Worm (Caenorhabditis elegans) whole organism, L4/young adult: ENCODE results near the gene npax-4.

Source experiments
- W03F9.2 ChIP-seq: fragments of 150-350 bp; optimal IDR thresholded peaks from 2 replicates; lab custom pipeline; 2014; ENCODE audit warnings: missing biosample characterization, missing genetic modification characterization
- dao-5 ChIP-seq: sonication (generic microtip); optimal IDR thresholded peaks from 2 replicates; lab custom pipeline; 2016; ENCODE audit warnings: missing genotype, missing genetic modification characterization, moderate library complexity, missing compliant biosample characterization
- him-1 ChIP-seq: sonication (generic microtip); optimal IDR thresholded peaks from 2 replicates; lab custom pipeline; 2016; ENCODE audit warnings: missing genotype, missing genetic modification reagents, missing genetic modification characterization, missing compliant biosample characterization

DNA sequence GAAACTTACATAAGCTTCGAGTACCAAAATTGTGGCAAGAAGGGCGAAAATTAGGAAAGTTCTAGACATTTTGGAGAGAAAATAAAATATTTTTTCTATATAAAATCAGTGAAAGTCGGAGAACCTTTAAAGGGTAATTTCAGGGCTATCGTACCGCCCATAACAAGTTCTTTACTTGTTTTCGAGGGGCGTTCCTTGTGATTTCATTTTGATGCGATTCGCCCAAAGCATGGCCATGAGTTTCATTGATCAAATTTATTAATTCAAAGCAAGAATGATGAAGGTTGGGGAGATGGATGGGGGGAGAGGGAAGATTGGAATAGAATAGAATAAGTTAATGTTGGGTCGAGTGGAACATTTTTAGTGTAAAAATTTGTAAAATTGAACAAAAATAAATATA is 36.3 kb upstream of the npax-4 start, which contains the start of gene C27B7.9:
- no peak for TF ChIP-seq him-1 (tag; lab: Kevin White, UChicago)
- no peak for TF ChIP-seq dao-5 (tag; lab: Kevin White, UChicago)
- TF ChIP-seq W03F9.2 (tag; lab: Kevin White, UChicago) = no peak
